Worm (Caenorhabditis elegans) whole organism, young adult: ENCODE results near the gene Y39G8B.10.

Experiments
- Y53F4B.3 ChIP-seq: fragments of 200-800 bp; sonication (Bioruptor generic); IDR thresholded peaks from 2 replicates; pipeline ENCODE4 v1.3.6; 2022; ENCODE audit warnings: missing genetic modification reagents, missing genetic modification characterization, missing compliant biosample characterization
- Y95B8A.8 ChIP-seq: fragments of 200-800 bp; sonication (Bioruptor generic); IDR thresholded peaks from 2 replicates; pipeline ENCODE4 v1.3.6; 2022; ENCODE audit warnings: missing genetic modification reagents, missing genetic modification characterization, missing compliant biosample characterization
- cebp-1 ChIP-seq, 2 experiments: fragments of 200-800 bp in 1 of 2; sonication (Bioruptor generic) in 1 of 2; sonication (generic microtip) in 1 of 2; IDR thresholded peaks in 1 of 2; optimal IDR thresholded peaks in 1 of 2; 2 replicates each; pipeline versions ENCODE4 v1.3.6 to Lab custom; 2017 to 2022; ENCODE audit warnings: missing compliant biosample characterization in 2 of 2, missing genetic modification characterization in 2 of 2, mild to moderate bottlenecking in 1 of 2, missing genetic modification reagents in 1 of 2, moderate library complexity in 1 of 2
- somi-1 ChIP-seq: fragments of 200-800 bp; sonication (Bioruptor generic); optimal IDR thresholded peaks from 2 replicates; lab custom pipeline; 2018; ENCODE audit warnings: mild to moderate bottlenecking, missing genetic modification characterization, missing compliant biosample characterization
- zfh-2 ChIP-seq: fragments of 200-800 bp; sonication (Bioruptor generic); conservative IDR thresholded peaks from 2 replicates; pipeline ENCODE4 v1.3.6; 2022; ENCODE audit warnings: missing genetic modification reagents, missing genetic modification characterization, missing compliant biosample characterization

DNA sequence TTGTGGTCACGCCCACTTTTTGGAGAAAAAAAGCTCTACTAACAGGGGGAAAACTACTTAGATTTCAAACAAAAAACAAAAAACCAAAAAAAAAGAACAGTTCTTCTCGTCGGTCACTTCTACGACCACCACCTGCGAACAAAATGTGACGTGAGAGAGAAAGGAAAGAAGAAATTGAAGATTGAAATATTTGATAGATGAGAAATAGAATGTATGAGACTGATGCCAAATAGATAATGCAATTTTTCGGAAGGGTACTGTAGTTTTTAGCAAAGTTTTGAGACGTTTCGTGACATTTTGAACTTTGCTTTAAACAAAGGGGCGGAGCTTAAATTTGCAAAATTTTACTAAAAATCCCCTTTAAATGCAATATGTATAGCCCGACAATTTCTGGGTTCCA, 27.9 kb downstream of the Y39G8B.10 start:
- TF ChIP-seq cebp-1 (GFP tag; IDR thresholded peaks at IDR 0.05; lab: Robert Waterston, UW) = no peak
- TF ChIP-seq cebp-1 (tag; optimal IDR thresholded peaks at IDR 0.05; lab: Kevin White, UChicago) = no peak
- no peak for TF ChIP-seq Y53F4B.3 (GFP tag; lab: Robert Waterston, UW)
- TF ChIP-seq Y95B8A.8 = no peak
- TF ChIP-seq zfh-2 (GFP tag; lab: Robert Waterston, UW) = no peak
- TF ChIP-seq somi-1 = no peak
